Fruit fly (Drosophila melanogaster) Kc167 (cell line): Measurements from ENCODE around the gene CG31886.

ENCODE experiments used
- Myc ChIP-seq: fragments of >200 bp; optimal IDR thresholded peaks from 2 replicates; lab custom pipeline; 2017; ENCODE audit warnings: missing external identifiers
- Sin3A ChIP-seq: fragments of >200 bp; optimal IDR thresholded peaks from 2 replicates; lab custom pipeline; 2018; ENCODE audit warnings: missing external identifiers
- h ChIP-seq: fragments of >200 bp; optimal IDR thresholded peaks from 3 replicates; lab custom pipeline; 2018; ENCODE audit warnings: missing external identifiers
- insv ChIP-seq: fragments of >200 bp; optimal IDR thresholded peaks from 3 replicates; lab custom pipeline; 2018; ENCODE audit warnings: missing external identifiers
- psq ChIP-seq: fragments of >200 bp; optimal IDR thresholded peaks from 2 replicates; lab custom pipeline; 2017; ENCODE audit warnings: missing external identifiers
- ttk ChIP-seq: sonication (Bioruptor generic); optimal IDR thresholded peaks from 2 replicates; lab custom pipeline; 2017; ENCODE audit warnings: missing external identifiers

dm6 chr2L:8937003-8937402 lies 21.8 kb downstream of the CG31886 start, which contains the start of gene Tsp29Fb:
- TF ChIP-seq Myc (lab: Kevin White, UChicago), result no peak
- no peak for TF ChIP-seq ttk (lab: Kevin White, UChicago)
- TF ChIP-seq Sin3A, result no peak
- no peak for TF ChIP-seq psq (lab: Kevin White, UChicago)
- TF ChIP-seq insv (lab: Kevin White, UChicago), result no peak
- no peak for TF ChIP-seq h (lab: Kevin White, UChicago)
